Worm (Caenorhabditis elegans) whole organism, L3 larva: ENCODE measurements around the gene srh-213.
"Not testable (repeated sequence)": the region's sequence is repeated elsewhere in the genome, so short reads cannot be mapped to it uniquely, and the experiment has no call there.

ENCODE experiments used
- R02D3.7 ChIP-seq: fragments of 150-350 bp; optimal IDR thresholded peaks from 2 replicates; lab custom pipeline; 2014; ENCODE audit warnings: missing biosample characterization, missing genetic modification characterization
- ZK546.5 ChIP-seq: sonication (generic microtip); optimal IDR thresholded peaks from 2 replicates; lab custom pipeline; 2017; ENCODE audit warnings: missing biosample characterization, missing genetic modification characterization
- aly-2 ChIP-seq: fragments of 150-350 bp; optimal IDR thresholded peaks from 2 replicates; lab custom pipeline; 2014; ENCODE audit warnings: missing biosample characterization, missing genetic modification characterization
- ceh-16 ChIP-seq: sonication (generic microtip); optimal IDR thresholded peaks from 2 replicates; lab custom pipeline; 2017; ENCODE audit warnings: missing biosample characterization, missing genetic modification characterization
- ceh-28 ChIP-seq: fragments of 150-350 bp; optimal IDR thresholded peaks from 2 replicates; lab custom pipeline; 2014; ENCODE audit warnings: missing biosample characterization, missing genetic modification reagents, missing genetic modification characterization
- ceh-82 ChIP-seq: fragments of 150-350 bp; optimal IDR thresholded peaks from 2 replicates; lab custom pipeline; 2014; ENCODE audit warnings: missing biosample characterization, missing genetic modification characterization
- daf-12 ChIP-seq: fragments of 150-350 bp; optimal IDR thresholded peaks from 2 replicates; lab custom pipeline; 2014; ENCODE audit warnings: missing biosample characterization, missing genetic modification reagents, missing genetic modification characterization
- egl-5 ChIP-seq: fragments of 150-350 bp; optimal IDR thresholded peaks from 2 replicates; lab custom pipeline; 2017; ENCODE audit warnings: missing biosample characterization, missing genetic modification reagents, missing genetic modification characterization, inconsistent platforms
- elt-3 ChIP-seq, 3 experiments: fragments of 150-350 bp in 1 of 3; sonication (generic microtip) in 2 of 3; optimal IDR thresholded peaks; 2 replicates in 2 of 3; 4 replicates in 1 of 3; lab custom pipeline; 2014 to 2017; ENCODE audit warnings: missing biosample characterization in 3 of 3, missing genetic modification characterization in 3 of 3
- eor-1 ChIP-seq, 2 experiments: fragments of 150-350 bp; optimal IDR thresholded peaks; 2 replicates each; lab custom pipeline; 2014 to 2018; ENCODE audit warnings: missing biosample characterization in 2 of 2, missing genetic modification characterization in 2 of 2
- fkh-2 ChIP-seq: fragments of 150-350 bp; optimal IDR thresholded peaks from 2 replicates; lab custom pipeline; 2014; ENCODE audit warnings: missing biosample characterization, missing genetic modification reagents, missing genetic modification characterization
- fos-1 ChIP-seq: fragments of 150-350 bp; optimal IDR thresholded peaks from 2 replicates; lab custom pipeline; 2014; ENCODE audit warnings: missing biosample characterization, missing genetic modification characterization
- lin-15B ChIP-seq: fragments of 150-350 bp; optimal IDR thresholded peaks from 2 replicates; lab custom pipeline; 2014; ENCODE audit warnings: missing biosample characterization, missing genetic modification characterization
- mdl-1 ChIP-seq: fragments of 150-350 bp; optimal IDR thresholded peaks from 2 replicates; lab custom pipeline; 2014; ENCODE audit warnings: missing biosample characterization, missing genetic modification characterization
- mml-1 ChIP-seq: fragments of 150-350 bp; sonication (generic microtip); optimal IDR thresholded peaks from 3 replicates; lab custom pipeline; 2014; ENCODE audit warnings: missing biosample characterization, missing genetic modification characterization
- nfya-1 ChIP-seq: sonication (generic microtip); optimal IDR thresholded peaks from 2 replicates; lab custom pipeline; 2017; ENCODE audit warnings: missing genetic modification characterization, mild to moderate bottlenecking, missing compliant biosample characterization, antibody characterized with exemption, moderate library complexity; ENCODE audit not compliant: insufficient read depth
- nhr-11 ChIP-seq: fragments of 150-350 bp; optimal IDR thresholded peaks from 2 replicates; lab custom pipeline; 2014; ENCODE audit warnings: missing biosample characterization, missing genetic modification characterization
- nhr-12 ChIP-seq: fragments of 150-350 bp; optimal IDR thresholded peaks from 2 replicates; lab custom pipeline; 2014; ENCODE audit warnings: missing biosample characterization, missing genetic modification characterization
- nhr-23 ChIP-seq: fragments of 150-350 bp; optimal IDR thresholded peaks from 2 replicates; lab custom pipeline; 2014; ENCODE audit warnings: missing biosample characterization, missing genetic modification reagents, missing genetic modification characterization
- nhr-237 ChIP-seq: fragments of 150-350 bp; optimal IDR thresholded peaks from 2 replicates; lab custom pipeline; 2014; ENCODE audit warnings: missing biosample characterization, missing genetic modification characterization
- nhr-43 ChIP-seq: sonication (generic microtip); optimal IDR thresholded peaks from 2 replicates; lab custom pipeline; 2016; ENCODE audit warnings: mild to moderate bottlenecking, missing genetic modification characterization, missing compliant biosample characterization; ENCODE audit not compliant: poor library complexity, severe bottlenecking
- nhr-77 ChIP-seq: fragments of 150-350 bp; optimal IDR thresholded peaks from 2 replicates; lab custom pipeline; 2014; ENCODE audit warnings: missing biosample characterization, missing genetic modification characterization
- pha-4 ChIP-seq: fragments of 150-350 bp; optimal IDR thresholded peaks from 2 replicates; lab custom pipeline; 2014; ENCODE audit warnings: missing biosample characterization, missing genetic modification reagents, missing genetic modification characterization
- sea-2 ChIP-seq: fragments of 150-350 bp; sonication (generic microtip); optimal IDR thresholded peaks from 4 replicates; lab custom pipeline; 2014; ENCODE audit warnings: missing biosample characterization, missing genetic modification reagents, missing genetic modification characterization
- skn-1 ChIP-seq: fragments of 150-350 bp; optimal IDR thresholded peaks from 2 replicates; lab custom pipeline; 2014; ENCODE audit warnings: missing biosample characterization, missing genetic modification characterization
- snpc-4 ChIP-seq: fragments of 150-350 bp; optimal IDR thresholded peaks from 2 replicates; lab custom pipeline; 2014; ENCODE audit warnings: missing biosample characterization, missing genetic modification characterization
- tbx-2 ChIP-seq: sonication (generic microtip); optimal IDR thresholded peaks from 2 replicates; lab custom pipeline; 2016; ENCODE audit warnings: mild to moderate bottlenecking, missing genetic modification characterization, missing compliant biosample characterization
- unc-39 ChIP-seq: sonication (generic microtip); optimal IDR thresholded peaks from 4 replicates; lab custom pipeline; 2017; ENCODE audit warnings: missing biosample characterization, missing genetic modification characterization
- zag-1 ChIP-seq: fragments of 150-350 bp; optimal IDR thresholded peaks from 2 replicates; lab custom pipeline; 2014; ENCODE audit warnings: missing biosample characterization, missing genetic modification characterization
- ztf-11 ChIP-seq: fragments of 150-350 bp; optimal IDR thresholded peaks from 2 replicates; lab custom pipeline; 2014; ENCODE audit warnings: missing biosample characterization, missing genetic modification characterization

The srh-213 gene

DNA sequence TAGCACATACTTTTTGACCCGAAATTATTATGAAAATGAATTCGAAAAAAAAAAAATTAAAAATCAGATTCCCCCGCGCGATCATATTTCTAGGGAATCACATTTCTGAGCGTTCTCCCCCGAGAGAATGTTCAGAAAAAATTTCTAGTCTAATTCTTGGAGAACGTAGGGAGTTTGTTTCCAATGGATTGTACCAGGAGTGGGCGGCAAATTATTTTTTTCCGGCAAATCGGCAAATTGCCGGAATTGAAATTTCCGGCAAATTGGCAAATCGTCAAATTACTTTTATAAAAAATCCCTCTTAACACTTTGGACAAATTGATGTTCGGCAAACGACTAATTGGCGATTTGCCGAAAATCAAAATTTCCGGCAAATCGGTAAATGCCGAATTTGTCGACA is 16.8 kb upstream of the srh-213 start, which contains the start of gene T22F3.10:
Gene T22F3.10 (minus strand): TSS at position 101 of the 400 bp plus-strand sequence.
- TF ChIP-seq mml-1 (tag; lab: Kevin White, UChicago) (no peak), aly-2 (tag; lab: Kevin White, UChicago) (no peak), ceh-28 (tag; lab: Kevin White, UChicago) (no peak), fos-1 (tag; lab: Kevin White, UChicago) (no peak), sea-2 (GFP tag; lab: Kevin White, UChicago) (no peak), daf-12 (no peak), nhr-12 (no peak), nhr-23 (tag; lab: Kevin White, UChicago) (no peak)

DNA sequence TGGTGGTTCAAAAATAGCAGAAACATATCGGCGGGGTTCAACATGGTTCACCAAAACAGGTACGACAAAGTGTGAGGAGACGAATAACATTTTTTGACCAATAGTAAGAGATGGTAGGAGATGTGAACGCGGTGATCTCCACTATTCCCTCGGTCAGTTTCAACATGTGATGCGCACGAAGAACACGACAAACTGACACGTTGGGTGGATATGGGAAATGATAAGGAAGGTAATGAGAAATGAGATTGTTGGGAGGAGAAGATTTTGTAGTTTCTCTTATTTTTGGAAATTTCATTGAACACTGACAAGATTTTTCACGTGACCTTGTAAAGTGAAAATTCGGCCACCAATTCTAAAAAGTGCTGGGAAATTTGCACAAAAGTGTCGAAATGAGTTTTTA is 15.9 kb upstream of the srh-213 start:
- peak; percentile 26 for TF ChIP-seq nhr-23 (tag; lab: Kevin White, UChicago)
- TF ChIP-seq nhr-43 (tag; lab: Kevin White, UChicago): peak; percentile 47
- TF ChIP-seq nhr-12: no peak
- TF ChIP-seq, all 47 proteins: peak for 2

DNA sequence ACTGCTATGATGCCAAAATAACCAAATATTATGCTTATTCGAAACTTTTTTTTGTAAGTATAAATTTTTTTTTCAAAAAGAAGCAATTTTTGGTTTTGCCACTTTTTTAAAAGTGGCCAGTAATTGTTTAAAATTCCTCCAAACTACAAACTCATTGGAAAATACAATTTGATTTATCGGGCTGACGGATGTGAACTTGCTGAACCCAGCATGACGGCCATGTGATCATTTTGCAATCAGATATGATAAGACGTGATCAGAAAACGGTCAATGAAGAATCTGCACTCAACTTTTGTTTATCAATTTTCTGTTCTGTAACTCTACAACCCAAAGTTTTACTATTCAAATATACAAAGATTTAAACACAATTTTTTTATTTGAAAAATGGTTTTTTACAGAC is 11.6 kb upstream of the srh-213 start:
- TF ChIP-seq nhr-237 (tag; lab: Kevin White, UChicago): no peak
- no peak for TF ChIP-seq R02D3.7 (tag; lab: Kevin White, UChicago)
- no peak for TF ChIP-seq eor-1 (tag; optimal IDR thresholded peaks at IDR 0.05; lab: Kevin White, UChicago)
- no peak for TF ChIP-seq tbx-2 (tag; lab: Kevin White, UChicago)
- TF ChIP-seq ceh-16 (tag; lab: Kevin White, UChicago): no peak
- TF ChIP-seq egl-5: no peak
- TF ChIP-seq elt-3 (tag; optimal IDR thresholded peaks at IDR 0.05; lab: Kevin White, UChicago): no peak
- TF ChIP-seq pha-4 (tag; lab: Kevin White, UChicago): no peak
- no peak for TF ChIP-seq skn-1 (tag; lab: Kevin White, UChicago)
- no peak for TF ChIP-seq fkh-2
- TF ChIP-seq nhr-43 (tag; lab: Kevin White, UChicago): no peak
- no peak for TF ChIP-seq mdl-1 (tag; lab: Kevin White, UChicago)
- TF ChIP-seq zag-1 (tag; lab: Kevin White, UChicago): no peak
- no peak for TF ChIP-seq ceh-82
- no peak for TF ChIP-seq nhr-23 (tag; lab: Kevin White, UChicago)
- no peak for TF ChIP-seq ZK546.5 (tag; lab: Kevin White, UChicago)

DNA sequence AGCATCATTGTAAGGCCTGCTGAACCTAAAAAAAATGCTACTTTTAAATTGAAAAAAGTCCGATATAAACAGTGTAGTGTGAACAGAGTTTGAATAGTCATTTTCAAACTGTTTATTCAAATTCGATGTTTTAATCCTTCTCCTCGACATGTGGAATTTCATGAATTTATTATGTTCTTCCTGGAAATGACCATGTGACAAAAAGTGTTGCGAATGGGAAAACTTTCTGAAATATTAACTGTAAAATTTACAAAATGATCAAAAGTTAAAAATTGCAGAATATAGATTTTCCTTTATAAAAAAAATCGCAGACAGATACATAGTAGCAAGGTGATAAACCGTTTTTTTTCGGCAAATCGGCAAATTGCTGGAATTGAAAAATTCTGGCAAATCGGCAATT is 10.5 kb upstream of the srh-213 start, which contains the start of gene T22F3.8:
Gene T22F3.8 (minus strand): TSS at position 101 of the 400 bp plus-strand sequence.
- TF ChIP-seq tbx-2 (tag; lab: Kevin White, UChicago) (no peak), ceh-16 (tag; lab: Kevin White, UChicago) (no peak), nhr-11 (tag; lab: Kevin White, UChicago) (no peak), R02D3.7 (tag; lab: Kevin White, UChicago) (no peak), lin-15B (tag; lab: Kevin White, UChicago) (no peak), ztf-11 (no peak), nhr-237 (tag; lab: Kevin White, UChicago) (no peak), pha-4 (tag; lab: Kevin White, UChicago) (no peak), daf-12 (no peak), ZK546.5 (tag; lab: Kevin White, UChicago) (no peak)

DNA sequence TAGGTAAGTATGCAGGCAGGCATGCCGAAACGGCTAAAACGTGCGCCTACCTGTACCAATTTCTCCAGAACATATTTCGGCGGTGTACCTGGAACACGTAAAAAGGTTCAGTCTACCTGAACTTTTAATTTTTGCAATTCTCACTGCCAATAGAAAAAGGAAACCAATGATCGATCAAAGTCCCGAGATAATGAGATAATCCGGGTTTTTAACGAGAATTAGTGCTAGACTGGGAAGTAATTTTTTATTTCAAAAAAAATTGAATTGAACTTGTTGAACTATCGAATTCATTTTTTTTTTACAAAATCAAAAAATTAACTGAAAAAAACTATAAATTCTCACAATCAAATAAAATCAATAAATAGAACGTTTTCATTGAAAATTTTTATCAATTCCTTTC is 5.7 kb upstream of the srh-213 start, which contains the start of gene T22F3.7:
Gene T22F3.7 (minus strand): TSS at position 101 of the 400 bp plus-strand sequence.
- TF ChIP-seq nhr-237 (tag; lab: Kevin White, UChicago) (no peak), ceh-82 (no peak), unc-39 (no peak), nhr-77 (no peak), snpc-4 (tag; lab: Kevin White, UChicago) (no peak), nfya-1 (tag; lab: Kevin White, UChicago) (no peak), skn-1 (tag; lab: Kevin White, UChicago) (no peak), nhr-11 (tag; lab: Kevin White, UChicago) (no peak), nhr-23 (tag; lab: Kevin White, UChicago) (no peak)

DNA sequence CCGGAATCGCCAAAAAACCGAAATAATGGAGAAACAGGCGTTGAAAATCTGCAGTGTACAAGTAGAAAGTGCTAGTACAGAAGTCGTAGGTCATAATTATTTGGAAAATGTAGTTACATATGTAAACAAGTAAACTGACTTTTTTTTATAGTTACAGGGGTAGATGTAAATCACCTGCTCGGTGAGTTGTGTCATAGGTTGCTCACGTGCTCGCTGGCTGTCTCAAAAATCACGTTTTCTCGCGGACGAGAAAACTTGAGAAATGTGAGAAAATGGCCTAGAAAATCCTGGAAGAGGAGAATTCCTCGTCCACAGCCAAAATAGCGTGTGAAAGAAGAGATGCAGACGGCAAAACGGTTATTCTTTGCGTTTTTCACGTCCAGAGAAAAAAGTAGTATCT is 2.2 kb upstream of the srh-213 start, which contains the start of gene srh-212:
Gene srh-212 (minus strand): TSS at position 101 of the 400 bp plus-strand sequence.
- TF ChIP-seq lin-15B (tag; lab: Kevin White, UChicago); tbx-2 (tag; lab: Kevin White, UChicago); elt-3 (tag; optimal IDR thresholded peaks at IDR 0.05; lab: Kevin White, UChicago): not testable (repeated sequence)
- TF ChIP-seq, all 47 proteins: peak for 0; not testable (repeated sequence) for 47
